Fruit fly (Drosophila melanogaster) Kc167 (cell line): Measurements from ENCODE around the gene CG43249.

ENCODE experiments used
- h ChIP-seq: fragments of >200 bp; optimal IDR thresholded peaks from 3 replicates; lab custom pipeline; 2018; ENCODE audit warnings: missing external identifiers
- psq ChIP-seq: fragments of >200 bp; optimal IDR thresholded peaks from 2 replicates; lab custom pipeline; 2017; ENCODE audit warnings: missing external identifiers

DNA sequence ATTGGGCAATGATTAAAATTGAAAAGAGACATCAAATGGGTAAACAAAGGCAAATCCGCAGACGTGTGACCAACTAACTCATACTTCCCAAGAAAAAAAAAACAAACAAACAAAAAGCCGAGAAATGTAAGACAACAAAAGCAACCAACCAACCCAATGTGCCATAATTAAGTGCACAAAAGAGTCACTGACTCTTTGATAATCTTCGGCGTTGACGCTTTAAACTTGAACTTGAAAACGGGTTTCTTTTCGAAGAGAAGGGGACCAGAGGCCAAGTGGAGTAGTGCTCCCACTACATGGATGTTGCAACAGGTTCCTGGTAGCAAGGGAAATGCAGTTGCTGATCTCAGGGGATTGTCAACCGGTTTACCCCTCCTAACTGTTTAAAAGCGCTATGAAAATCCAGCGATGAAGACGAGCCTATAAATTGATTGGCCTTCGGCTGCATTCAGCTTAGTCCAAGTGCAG is 24.1 kb upstream of the CG43249 start, which contains the start of gene CG13064:
- no peak for TF ChIP-seq h (lab: Kevin White, UChicago)
- TF ChIP-seq psq (lab: Kevin White, UChicago), result no peak
